Worm (Caenorhabditis elegans): ENCODE data around the gene srx-21.

Gene srx-21

DNA sequence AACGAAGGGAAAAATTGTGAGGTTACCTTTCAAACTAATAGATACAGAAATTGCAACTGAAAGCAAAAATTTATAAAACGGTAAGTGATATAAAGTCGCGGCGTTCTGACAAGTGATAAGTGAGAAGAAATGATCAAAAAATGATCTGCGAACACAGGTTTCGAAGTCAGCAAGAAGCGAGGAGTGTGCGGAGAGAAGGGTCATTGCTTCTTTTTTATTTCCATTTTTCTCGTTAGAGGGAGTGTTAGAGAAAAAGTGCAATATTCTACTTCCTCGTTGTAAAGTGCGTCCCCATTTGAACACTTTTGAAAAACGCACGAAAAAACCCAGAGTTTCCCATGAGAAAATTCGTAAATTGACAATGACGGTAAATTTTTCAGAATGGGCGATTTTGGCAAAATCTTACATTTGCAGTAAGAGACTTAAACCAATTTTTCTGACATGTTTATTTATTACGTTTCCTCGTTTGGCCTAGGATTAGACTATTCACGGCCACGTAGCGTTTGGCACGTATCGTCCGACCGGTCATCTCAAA lies at the start of gene srx-21, which contains the start of gene fbxa-72:
Gene srx-21, plus strand, starts transcription at position 485 of the 535 bp plus-strand sequence.
Gene fbxa-72, minus strand, starts transcription at position 204 of the 535 bp plus-strand sequence.
- TF ChIP-seq rnt-1 (tag; optimal IDR thresholded peaks at IDR 0.05): no peak
- no peak for TF ChIP-seq madf-2 (tag; optimal IDR thresholded peaks at IDR 0.05)
- no peak for TF ChIP-seq tbx-7 (tag; optimal IDR thresholded peaks at IDR 0.05)
- no peak for TF ChIP-seq npax-4 (tag; optimal IDR thresholded peaks at IDR 0.05)
- no peak for TF ChIP-seq lim-6 (tag; optimal IDR thresholded peaks at IDR 0.05)
- TF ChIP-seq ceh-19 (GFP tag; optimal IDR thresholded peaks at IDR 0.05): no peak
- no peak for TF ChIP-seq ztf-16 (tag; optimal IDR thresholded peaks at IDR 0.05)
- TF ChIP-seq C38D4.7 (GFP tag; optimal IDR thresholded peaks at IDR 0.05): no peak
- TF ChIP-seq sox-4 (tag; optimal IDR thresholded peaks at IDR 0.05): no peak
- TF ChIP-seq unc-86 (tag; optimal IDR thresholded peaks at IDR 0.05): no peak
- TF ChIP-seq K09A11.1 (tag; optimal IDR thresholded peaks at IDR 0.05; ENCODE audit: insufficient read depth): no peak
- TF ChIP-seq ceh-6 (GFP tag; optimal IDR thresholded peaks at IDR 0.05): no peak
- TF ChIP-seq elt-4 (tag; optimal IDR thresholded peaks at IDR 0.05): no peak
- no peak for TF ChIP-seq pqm-1 (tag; optimal IDR thresholded peaks at IDR 0.05)

DNA sequence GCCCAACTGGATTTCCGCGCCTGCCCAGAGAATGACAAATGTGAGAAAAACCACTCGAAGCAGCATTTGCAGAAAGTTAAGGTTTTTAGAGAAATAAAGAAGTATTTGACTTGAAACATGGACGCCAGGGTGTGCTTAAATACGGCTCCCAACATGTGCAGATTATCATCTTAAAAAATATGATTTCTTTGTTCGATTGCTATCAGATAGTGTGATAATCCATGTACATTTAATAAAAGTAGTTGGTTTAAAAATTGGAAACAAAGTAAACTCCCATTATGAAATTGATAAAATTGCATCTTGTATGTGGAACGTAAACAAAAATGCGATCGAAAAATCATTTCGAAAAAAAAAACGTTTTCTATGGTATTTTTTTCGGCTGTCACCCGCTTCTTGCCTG lies 49.2 kb upstream of the srx-21 start, which contains the start of gene F48G7.8:
Gene F48G7.8, minus strand, starts transcription at position 101 of the 400 bp plus-strand sequence.
- TF ChIP-seq npax-4 (tag; optimal IDR thresholded peaks at IDR 0.05): no peak
- TF ChIP-seq pha-2 (tag; optimal IDR thresholded peaks at IDR 0.05): no peak
- no peak for TF ChIP-seq T23F11.4 (GFP tag; optimal IDR thresholded peaks at IDR 0.05)
- no peak for TF ChIP-seq ahr-1 (tag; optimal IDR thresholded peaks at IDR 0.05)
- TF ChIP-seq dve-1 (tag; optimal IDR thresholded peaks at IDR 0.05): no peak
- no peak for TF ChIP-seq ceh-45 (GFP tag; IDR thresholded peaks at IDR 0.05)
- TF ChIP-seq fax-1 (tag; optimal IDR thresholded peaks at IDR 0.05): no peak
- TF ChIP-seq pax-1 (tag; optimal IDR thresholded peaks at IDR 0.05): no peak
- no peak for TF ChIP-seq ceh-6 (GFP tag; optimal IDR thresholded peaks at IDR 0.05)
- no peak for TF ChIP-seq mec-3 (tag; optimal IDR thresholded peaks at IDR 0.05; ENCODE audit: borderline replicate concordance)
- no peak for TF ChIP-seq pag-3 (tag; optimal IDR thresholded peaks at IDR 0.05; ENCODE audit: borderline replicate concordance)
- TF ChIP-seq hlh-30 (tag; optimal IDR thresholded peaks at IDR 0.05; ENCODE audit: insufficient read depth): no peak
- no peak for TF ChIP-seq ceh-34 (tag; optimal IDR thresholded peaks at IDR 0.05)
- TF ChIP-seq fkh-6 (tag; optimal IDR thresholded peaks at IDR 0.05): no peak
- TF ChIP-seq hlh-15 (tag; optimal IDR thresholded peaks at IDR 0.05): no peak
- no peak for TF ChIP-seq pat-9 (tag; optimal IDR thresholded peaks at IDR 0.05)

DNA sequence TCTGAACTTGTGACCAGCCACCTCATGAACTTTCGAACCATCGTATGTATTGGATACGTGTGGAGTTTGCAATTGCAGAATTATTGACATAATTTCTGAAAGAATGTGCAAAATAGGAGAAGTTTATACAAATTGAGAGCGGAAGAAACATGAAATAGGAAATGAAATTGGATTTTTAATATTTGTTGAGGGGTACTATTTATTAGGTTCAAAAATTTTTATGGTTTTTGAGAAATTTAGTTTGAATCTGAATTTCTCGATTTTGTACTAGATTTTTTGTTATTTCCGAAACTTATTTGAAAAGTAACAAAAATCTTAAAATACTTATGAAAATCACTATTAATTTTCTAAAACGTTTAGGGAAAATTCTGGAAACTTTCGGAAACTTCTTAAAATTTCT lies 48.3 kb upstream of the srx-21 start, which contains the start of gene F48G7.9:
Gene F48G7.9, minus strand, starts transcription at position 101 of the 400 bp plus-strand sequence.
- TF ChIP-seq Y22D7AL.16 (tag; optimal IDR thresholded peaks at IDR 0.05) (no peak), mec-3 (tag; optimal IDR thresholded peaks at IDR 0.05; ENCODE audit: borderline replicate concordance) (no peak), unc-86 (tag; optimal IDR thresholded peaks at IDR 0.05) (no peak), dve-1 (tag; optimal IDR thresholded peaks at IDR 0.05) (no peak), ets-4 (tag; optimal IDR thresholded peaks at IDR 0.05) (no peak), ceh-14 (tag; optimal IDR thresholded peaks at IDR 0.05) (no peak)

DNA sequence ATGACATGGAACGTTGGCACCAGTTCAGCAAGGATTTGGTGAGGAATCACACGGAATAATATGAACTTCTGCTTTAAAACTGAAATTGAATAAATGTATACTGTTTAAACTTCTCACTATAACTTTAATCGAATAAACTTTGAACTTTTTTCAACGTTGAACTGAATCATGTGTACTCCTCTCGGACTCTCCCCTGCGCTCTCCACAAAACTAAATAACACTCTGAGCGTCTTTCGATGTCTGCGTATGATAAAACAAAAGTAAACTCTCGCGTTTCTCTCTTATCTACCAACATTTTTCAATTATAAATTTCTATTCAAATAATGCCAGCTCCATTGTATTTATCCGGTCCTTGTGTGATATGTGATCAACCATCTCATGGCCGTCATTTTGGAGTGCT lies 45.0 kb upstream of the srx-21 start:
- no peak for TF ChIP-seq dmd-4 (tag; optimal IDR thresholded peaks at IDR 0.05; ENCODE audit: borderline replicate concordance)
- TF ChIP-seq pat-9 (tag; optimal IDR thresholded peaks at IDR 0.05): no peak
- no peak for TF ChIP-seq F13H6.1 (tag; optimal IDR thresholded peaks at IDR 0.05)
- no peak for TF ChIP-seq pha-4 (tag; optimal IDR thresholded peaks at IDR 0.05)
- TF ChIP-seq sox-2 (GFP tag; IDR thresholded peaks at IDR 0.05): no peak
- no peak for TF ChIP-seq hlh-13 (GFP tag; optimal IDR thresholded peaks at IDR 0.05)
- no peak for TF ChIP-seq gmeb-2 (tag; optimal IDR thresholded peaks at IDR 0.05)
- TF ChIP-seq tbx-2 (tag; optimal IDR thresholded peaks at IDR 0.05): no peak
- TF ChIP-seq unc-3 (GFP tag; conservative IDR thresholded peaks at IDR 0.05): no peak
- TF ChIP-seq unc-3 (tag; optimal IDR thresholded peaks at IDR 0.05): no peak
